Fruit fly (Drosophila melanogaster): ENCODE results near the gene mRpS23.

dm6 chr2L:13849125-13849524 lies 14.3 kb upstream of the mRpS23 start, which contains the start of gene CG7968:
- TF ChIP-seq ttk (optimal IDR thresholded peaks at IDR 0.05): no peak
- no peak for TF ChIP-seq psq (optimal IDR thresholded peaks at IDR 0.05)

Data from Kc167 (cell line).